Fruit fly (Drosophila melanogaster) whole organism, pupa: ENCODE measurements around the gene CG18666.
A peak's percentile ranks its signal among the peaks of the same experiment; 100 is the strongest.

ENCODE experiments used
- CG10348 ChIP-seq: fragments of 200-800 bp; sonication (Bioruptor generic); IDR thresholded peaks from 2 replicates; pipeline ENCODE4 v1.3.6; 2022; ENCODE audit warnings: missing biosample characterization, missing genetic modification characterization
- CG12605 ChIP-seq: fragments of 200-800 bp; sonication (Bioruptor generic); IDR thresholded peaks from 2 replicates; pipeline ENCODE4 v1.3.6; 2022; ENCODE audit warnings: missing biosample characterization, missing genetic modification characterization
- CG13204 ChIP-seq: fragments of 200-800 bp; sonication (Bioruptor generic); optimal IDR thresholded peaks from 2 replicates; lab custom pipeline; 2018; ENCODE audit warnings: missing biosample characterization, mild to moderate bottlenecking, missing genetic modification characterization, moderate library complexity
- CG14655 ChIP-seq: fragments of 200-800 bp; sonication (Bioruptor generic); optimal IDR thresholded peaks from 3 replicates; lab custom pipeline; 2017; ENCODE audit warnings: mild to moderate bottlenecking, missing biosample characterization, missing genetic modification reagents, missing genetic modification characterization
- CG15710 ChIP-seq: fragments of 200-800 bp; sonication (Bioruptor generic); optimal IDR thresholded peaks from 2 replicates; lab custom pipeline; 2018; ENCODE audit warnings: missing biosample characterization, mild to moderate bottlenecking, missing genetic modification characterization, moderate library complexity
- CG17806 ChIP-seq: fragments of 200-800 bp; sonication (Bioruptor generic); optimal IDR thresholded peaks from 2 replicates; lab custom pipeline; 2018; ENCODE audit warnings: missing biosample characterization, mild to moderate bottlenecking, missing genetic modification characterization, moderate library complexity
- CG32121 ChIP-seq: fragments of 200-800 bp; sonication (Bioruptor generic); IDR thresholded peaks from 2 replicates; pipeline ENCODE4 v1.3.6; 2022; ENCODE audit warnings: missing biosample characterization, missing genetic modification characterization
- CG34367 ChIP-seq: fragments of 200-800 bp; sonication (Bioruptor generic); optimal IDR thresholded peaks from 2 replicates; lab custom pipeline; 2018; ENCODE audit warnings: missing biosample characterization, mild to moderate bottlenecking, missing genetic modification characterization
- CG4496 ChIP-seq: fragments of 200-800 bp; sonication (Bioruptor generic); IDR thresholded peaks from 3 replicates; pipeline ENCODE4 v1.3.6; 2022; ENCODE audit warnings: missing biosample characterization, missing genetic modification characterization
- CG8159 ChIP-seq: fragments of 200-800 bp; sonication (Bioruptor generic); optimal IDR thresholded peaks from 3 replicates; lab custom pipeline; 2018; ENCODE audit warnings: missing biosample characterization, mild to moderate bottlenecking, missing genetic modification characterization, moderate library complexity
- CG8301 ChIP-seq: fragments of 200-800 bp; sonication (Bioruptor generic); optimal IDR thresholded peaks from 2 replicates; lab custom pipeline; 2018; ENCODE audit warnings: missing biosample characterization, mild to moderate bottlenecking, missing genetic modification characterization
- CG9948 ChIP-seq: fragments of 200-800 bp; sonication (Bioruptor generic); optimal IDR thresholded peaks from 2 replicates; lab custom pipeline; 2018; ENCODE audit warnings: missing biosample characterization, mild to moderate bottlenecking, missing genetic modification characterization, moderate library complexity
- D1 ChIP-seq: fragments of 200-800 bp; sonication (Bioruptor generic); optimal IDR thresholded peaks from 2 replicates; lab custom pipeline; 2018; ENCODE audit warnings: missing biosample characterization, mild to moderate bottlenecking, missing genetic modification characterization, moderate library complexity
- EcR ChIP-seq: fragments of 200-800 bp; sonication (Bioruptor generic); optimal IDR thresholded peaks from 3 replicates; lab custom pipeline; 2019; ENCODE audit warnings: missing biosample characterization, missing genetic modification characterization, mild to moderate bottlenecking, moderate library complexity, missing genetic modification reagents
- Ets98B ChIP-seq: fragments of 200-800 bp; sonication (Bioruptor generic); IDR thresholded peaks from 2 replicates; pipeline ENCODE4 v1.3.6; 2022; ENCODE audit warnings: missing biosample characterization, missing genetic modification characterization
- Pif1A ChIP-seq: fragments of 200-800 bp; sonication (Bioruptor generic); optimal IDR thresholded peaks from 3 replicates; lab custom pipeline; 2016; ENCODE audit warnings: missing biosample characterization, missing genetic modification characterization
- Pif1B ChIP-seq: fragments of 200-800 bp; sonication (Bioruptor generic); optimal IDR thresholded peaks from 3 replicates; lab custom pipeline; 2016; ENCODE audit warnings: missing biosample characterization, missing genetic modification characterization
- Snoo ChIP-seq: fragments of 200-800 bp; sonication (Bioruptor generic); optimal IDR thresholded peaks from 3 replicates; lab custom pipeline; 2017; ENCODE audit warnings: missing biosample characterization, mild to moderate bottlenecking, missing genetic modification characterization, inconsistent platforms
- fd96Ca ChIP-seq: fragments of 200-800 bp; sonication (Bioruptor generic); IDR thresholded peaks from 3 replicates; pipeline ENCODE4 v1.3.6; 2022; ENCODE audit warnings: missing biosample characterization, missing genetic modification characterization
- gl ChIP-seq: fragments of 200-800 bp; sonication (Bioruptor generic); optimal IDR thresholded peaks from 2 replicates; lab custom pipeline; 2018; ENCODE audit warnings: missing biosample characterization, mild to moderate bottlenecking, missing genetic modification characterization
- rn ChIP-seq: fragments of 200-800 bp; sonication (Bioruptor generic); IDR thresholded peaks from 2 replicates; pipeline ENCODE4 v1.3.6; 2022; ENCODE audit warnings: missing biosample characterization, missing genetic modification characterization

CG18666 gene

DNA sequence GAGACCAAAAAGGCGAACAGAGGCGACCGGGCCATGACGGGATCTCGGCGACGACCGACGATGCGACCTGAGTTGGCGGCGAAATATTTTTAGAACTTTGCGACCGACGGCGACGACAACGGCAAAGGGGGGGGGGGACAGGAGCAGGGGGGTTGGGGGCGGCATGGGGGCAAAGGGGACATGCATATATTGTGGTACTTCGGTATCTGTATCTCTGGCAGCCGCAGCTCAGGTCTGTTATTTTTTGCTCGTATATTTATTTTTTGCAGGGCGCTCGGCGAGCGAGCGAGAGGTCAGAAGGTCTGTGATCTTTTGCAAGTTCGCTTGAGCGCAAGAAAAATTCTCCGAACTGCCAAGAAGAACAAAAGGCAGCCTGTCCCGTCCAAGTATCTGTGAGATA is 24.6 kb downstream of the CG18666 start:
- no peak for TF ChIP-seq rn (GFP tag; lab: Robert Waterston, UW)
- TF ChIP-seq Snoo (tag; lab: Kevin White, UChicago), result no peak
- TF ChIP-seq EcR (GFP tag; lab: Kevin White, UChicago), result peak; percentile 90
- TF ChIP-seq fd96Ca, result no peak
- no peak for TF ChIP-seq Ets98B (GFP tag; lab: Robert Waterston, UW)
- TF ChIP-seq Pif1B (GFP tag; lab: Kevin White, UChicago), result no peak
- peak; percentile 85 for TF ChIP-seq CG13204 (GFP tag; lab: Kevin White, UChicago)
- TF ChIP-seq CG8301 (tag; lab: Kevin White, UChicago), result no peak
- no peak for TF ChIP-seq CG14655
- no peak for TF ChIP-seq CG4496 (GFP tag; lab: Robert Waterston, UW)
- TF ChIP-seq D1 (tag; lab: Kevin White, UChicago), result no peak
- no peak for TF ChIP-seq Pif1A (GFP tag; lab: Kevin White, UChicago)
- no peak for TF ChIP-seq CG34367 (tag; lab: Kevin White, UChicago)
- TF ChIP-seq CG12605 (GFP tag; lab: Robert Waterston, UW), result no peak

DNA sequence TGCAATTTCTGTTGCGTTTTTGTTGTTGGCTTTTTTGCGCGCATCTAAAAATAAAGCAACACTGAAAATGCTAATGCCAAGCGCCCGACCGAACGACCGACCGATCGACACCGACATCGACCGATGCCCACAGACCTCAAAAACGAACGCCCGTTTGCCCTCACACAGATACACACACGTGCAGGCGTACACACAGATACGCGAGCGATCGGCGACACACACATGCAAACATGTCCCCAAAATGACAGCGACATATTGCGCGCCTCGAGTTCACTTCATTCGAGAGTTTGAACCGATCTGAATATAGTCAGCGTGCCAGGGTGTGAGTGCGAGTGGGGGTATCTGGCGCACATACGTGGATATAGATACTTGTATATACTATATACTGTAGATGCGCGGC is 26.6 kb downstream of the CG18666 start:
- no peak for TF ChIP-seq rn (GFP tag; lab: Robert Waterston, UW)
- TF ChIP-seq CG17806 (tag; lab: Kevin White, UChicago), result no peak
- TF ChIP-seq CG9948 (tag; lab: Kevin White, UChicago), result no peak
- no peak for TF ChIP-seq fd96Ca
- no peak for TF ChIP-seq CG14655
- TF ChIP-seq gl (tag; lab: Kevin White, UChicago), result no peak
- no peak for TF ChIP-seq D1 (tag; lab: Kevin White, UChicago)
- TF ChIP-seq Pif1B (GFP tag; lab: Kevin White, UChicago), result no peak
- no peak for TF ChIP-seq CG10348 (GFP tag; lab: Robert Waterston, UW)
- no peak for TF ChIP-seq CG34367 (tag; lab: Kevin White, UChicago)
- no peak for TF ChIP-seq CG8301 (tag; lab: Kevin White, UChicago)
- peak; percentile 71 for TF ChIP-seq EcR (GFP tag; lab: Kevin White, UChicago)
- no peak for TF ChIP-seq CG8159 (tag; lab: Kevin White, UChicago)
- no peak for TF ChIP-seq CG32121 (GFP tag; lab: Robert Waterston, UW)
- TF ChIP-seq Snoo (tag; lab: Kevin White, UChicago), result no peak
- no peak for TF ChIP-seq CG4496 (GFP tag; lab: Robert Waterston, UW)
- TF ChIP-seq CG15710 (tag; lab: Kevin White, UChicago), result no peak
- TF ChIP-seq CG12605 (GFP tag; lab: Robert Waterston, UW), result no peak
- TF ChIP-seq Pif1A (GFP tag; lab: Kevin White, UChicago), result no peak
- TF ChIP-seq Ets98B (GFP tag; lab: Robert Waterston, UW), result peak; percentile 14; the same call in 1 of the 2 replicates
- peak; percentile 52 for TF ChIP-seq CG13204 (GFP tag; lab: Kevin White, UChicago)

dm6 chr2L:11065106-11065878 is 30.7 kb downstream of the CG18666 start:
- TF ChIP-seq CG34367 (tag; lab: Kevin White, UChicago), result peak; percentile 27
- TF ChIP-seq CG15710 (tag; lab: Kevin White, UChicago), result peak; percentile 62
- peak; percentile 34 for TF ChIP-seq CG17806 (tag; lab: Kevin White, UChicago)
- peak; percentile 51 for TF ChIP-seq CG9948 (tag; lab: Kevin White, UChicago)
- TF ChIP-seq fd96Ca, result no peak
- peak; percentile 61 for TF ChIP-seq Snoo (tag; lab: Kevin White, UChicago)
- peak; percentile 28 for TF ChIP-seq CG8301 (tag; lab: Kevin White, UChicago)
- TF ChIP-seq gl (tag; lab: Kevin White, UChicago), result no peak
- peak; percentile 24 for TF ChIP-seq Pif1A (GFP tag; lab: Kevin White, UChicago)
- TF ChIP-seq EcR (GFP tag; lab: Kevin White, UChicago), result no peak
- TF ChIP-seq CG13204 (GFP tag; lab: Kevin White, UChicago), result no peak
- no peak for TF ChIP-seq rn (GFP tag; lab: Robert Waterston, UW)
- peak; percentile 71 for TF ChIP-seq CG12605 (GFP tag; lab: Robert Waterston, UW)
- peak; percentile 63 for TF ChIP-seq CG8159 (tag; lab: Kevin White, UChicago)
- TF ChIP-seq Ets98B (GFP tag; lab: Robert Waterston, UW), result peak; percentile 66
- TF ChIP-seq Pif1B (GFP tag; lab: Kevin White, UChicago), result peak; percentile 53
- TF ChIP-seq CG14655, result peak; percentile 39
- TF ChIP-seq CG4496 (GFP tag; lab: Robert Waterston, UW), result peak; percentile 74; the same call in 2 of the 3 replicates
- peak; percentile 70 for TF ChIP-seq CG32121 (GFP tag; lab: Robert Waterston, UW)
- TF ChIP-seq D1 (tag; lab: Kevin White, UChicago), result no peak

dm6 chr2L:11065932-11066823 is 31.6 kb downstream of the CG18666 start:
- no peak for TF ChIP-seq CG10348 (GFP tag; lab: Robert Waterston, UW)
- peak; percentile 64 for TF ChIP-seq Pif1A (GFP tag; lab: Kevin White, UChicago)
- peak; percentile 40 for TF ChIP-seq Snoo (tag; lab: Kevin White, UChicago)
- no peak for TF ChIP-seq CG13204 (GFP tag; lab: Kevin White, UChicago)
- TF ChIP-seq rn (GFP tag; lab: Robert Waterston, UW), result no peak
- no peak for TF ChIP-seq Pif1B (GFP tag; lab: Kevin White, UChicago)
- TF ChIP-seq CG15710 (tag; lab: Kevin White, UChicago), result peak; percentile 36
- TF ChIP-seq CG17806 (tag; lab: Kevin White, UChicago), result peak; percentile 15
- peak; percentile 51 for TF ChIP-seq CG14655
- no peak for TF ChIP-seq EcR (GFP tag; lab: Kevin White, UChicago)
- no peak for TF ChIP-seq fd96Ca
- TF ChIP-seq CG9948 (tag; lab: Kevin White, UChicago), result peak; percentile 42
- peak; percentile 36 for TF ChIP-seq CG8301 (tag; lab: Kevin White, UChicago)
- 0 out of 2 replicates have a peak, but pooled peaks have one; percentile 55 for TF ChIP-seq CG32121 (GFP tag; lab: Robert Waterston, UW)
- TF ChIP-seq CG12605 (GFP tag; lab: Robert Waterston, UW), result no peak
- peak; percentile 48 for TF ChIP-seq CG8159 (tag; lab: Kevin White, UChicago)
- no peak for TF ChIP-seq gl (tag; lab: Kevin White, UChicago)
- TF ChIP-seq D1 (tag; lab: Kevin White, UChicago), result peak; percentile 11
- TF ChIP-seq Ets98B (GFP tag; lab: Robert Waterston, UW), result peak; percentile 26; the same call in 1 of the 2 replicates
- peak; percentile 51; the same call in 2 of the 3 replicates for TF ChIP-seq CG4496 (GFP tag; lab: Robert Waterston, UW)
- TF ChIP-seq CG34367 (tag; lab: Kevin White, UChicago), result no peak
